Fruit fly (Drosophila melanogaster) whole organism, embryonic: ENCODE measurements around the gene CG44836.

Source experiments
- CG1647 ChIP-seq: fragments of 200-800 bp; sonication (Bioruptor generic); optimal IDR thresholded peaks from 3 replicates; lab custom pipeline; 2016; ENCODE audit warnings: missing biosample characterization, missing genetic modification characterization
- CG5180 ChIP-seq: fragments of 200-800 bp; sonication (Bioruptor generic); optimal IDR thresholded peaks from 3 replicates; lab custom pipeline; 2017; ENCODE audit warnings: missing biosample characterization, missing genetic modification characterization, mild to moderate bottlenecking, moderate library complexity, missing genetic modification reagents
- CG6254 ChIP-seq: fragments of 200-800 bp; sonication (Bioruptor generic); optimal IDR thresholded peaks from 3 replicates; lab custom pipeline; 2017; ENCODE audit warnings: mild to moderate bottlenecking, missing biosample characterization, missing genetic modification reagents, missing genetic modification characterization
- CG7556 ChIP-seq: fragments of 200-800 bp; sonication (Bioruptor generic); optimal IDR thresholded peaks from 2 replicates; lab custom pipeline; 2017; ENCODE audit warnings: missing biosample characterization, mild to moderate bottlenecking, missing genetic modification characterization
- Dek ChIP-seq: fragments of 200-800 bp; sonication (Bioruptor generic); optimal IDR thresholded peaks from 3 replicates; lab custom pipeline; 2019; ENCODE audit warnings: missing biosample characterization, mild to moderate bottlenecking, missing genetic modification characterization, moderate library complexity
- Dfd ChIP-seq, 2 experiments: fragments of >200 bp; optimal IDR thresholded peaks; 2 replicates each; lab custom pipeline; 2017; ENCODE audit warnings: missing biosample characterization in 2 of 2, missing genetic modification characterization in 2 of 2
- Poxn ChIP-seq: fragments of 200-800 bp; sonication (Bioruptor generic); IDR thresholded peaks from 2 replicates; pipeline ENCODE4 v1.3.6; 2022; ENCODE audit warnings: missing biosample characterization, missing genetic modification characterization
- esg ChIP-seq: fragments of 200-800 bp; sonication (Bioruptor generic); conservative IDR thresholded peaks from 2 replicates; pipeline ENCODE4 v1.3.6; 2022; ENCODE audit warnings: missing biosample characterization, missing genetic modification characterization
- grn ChIP-seq: fragments of 200-800 bp; sonication (Bioruptor generic); optimal IDR thresholded peaks from 3 replicates; lab custom pipeline; 2017; ENCODE audit warnings: missing biosample characterization, missing genetic modification characterization
- vvl ChIP-seq: fragments of 200-800 bp; sonication (Bioruptor generic); IDR thresholded peaks from 2 replicates; pipeline ENCODE4 v1.3.6; 2022; ENCODE audit warnings: missing biosample characterization, missing genetic modification characterization

DNA sequence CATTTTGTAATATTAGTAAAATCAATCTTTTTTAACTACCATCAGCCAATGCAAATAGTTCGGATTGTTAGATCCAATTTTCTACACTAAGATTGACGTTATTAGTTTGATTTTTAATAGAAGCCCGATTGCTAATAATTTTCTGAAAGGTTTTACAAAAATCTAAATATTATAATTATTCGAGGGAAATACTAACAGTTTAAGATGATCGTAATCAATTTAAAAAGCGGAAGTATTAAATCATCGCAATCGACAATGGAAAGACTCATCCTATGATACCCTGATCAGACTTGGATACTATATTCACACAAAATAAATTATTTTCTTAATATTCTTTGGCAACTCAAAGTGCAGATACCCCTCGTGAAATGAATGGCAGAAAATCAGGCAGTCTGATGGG is 42.2 kb downstream of the CG44836 start:
- TF ChIP-seq esg = no peak
- no peak for TF ChIP-seq CG7556 (GFP tag; lab: Kevin White, UChicago)
- no peak for TF ChIP-seq CG5180
- TF ChIP-seq CG6254 (GFP tag; lab: Kevin White, UChicago) = no peak
- TF ChIP-seq vvl (GFP tag; lab: Robert Waterston, UW) = no peak
- TF ChIP-seq grn = no peak
- TF ChIP-seq CG1647 (GFP tag; lab: Kevin White, UChicago) = no peak
- no peak for TF ChIP-seq Poxn (GFP tag; lab: Robert Waterston, UW)
- TF ChIP-seq Dfd (GFP tag; optimal IDR thresholded peaks at IDR 0.05; lab: Kevin White, UChicago) = no peak
- TF ChIP-seq Dek (tag; lab: Kevin White, UChicago) = no peak
